Worm (Caenorhabditis elegans): ENCODE results near the gene nxf-2.

The nxf-2 gene

ce11 chrV:14422317-14422716, 4.7 kb upstream of the nxf-2 start, which contains the start of gene pas-1:
pas-1 (minus strand) TSS chrV:14422618.
- no peak for TF ChIP-seq pes-1 (GFP tag; IDR thresholded peaks at IDR 0.05)
- TF ChIP-seq scrt-1 (GFP tag; IDR thresholded peaks at IDR 0.05): 0 out of 2 replicates have a peak, but pooled peaks have one; percentile 11
- no peak for TF ChIP-seq F13C5.2 (tag; optimal IDR thresholded peaks at IDR 0.05)
- TF ChIP-seq sea-1 (GFP tag; conservative IDR thresholded peaks at IDR 0.05): no peak
- TF ChIP-seq hmbx-1 (tag; optimal IDR thresholded peaks at IDR 0.05): no peak
- no peak for TF ChIP-seq tbx-37 (GFP tag; conservative IDR thresholded peaks at IDR 0.05)
- no peak for TF ChIP-seq ceh-36 (tag; optimal IDR thresholded peaks at IDR 0.05)

ce11 chrV:14421325-14421724, 3.7 kb upstream of the nxf-2 start, which contains the start of gene dhs-22:
dhs-22 (minus strand) TSS chrV:14421440.
- no peak for TF ChIP-seq ets-7 (tag; optimal IDR thresholded peaks at IDR 0.05)
- TF ChIP-seq flt-1 (GFP tag; IDR thresholded peaks at IDR 0.05): no peak
- TF ChIP-seq tra-4 (tag; optimal IDR thresholded peaks at IDR 0.05): no peak
- TF ChIP-seq ceh-36 (tag; optimal IDR thresholded peaks at IDR 0.05): no peak
- TF ChIP-seq hmg-4 (GFP tag; optimal IDR thresholded peaks at IDR 0.05): no peak
- TF ChIP-seq B0310.2 (tag; optimal IDR thresholded peaks at IDR 0.05): no peak
- TF ChIP-seq tbx-37 (GFP tag; conservative IDR thresholded peaks at IDR 0.05): no peak
- no peak for TF ChIP-seq scrt-1 (GFP tag; IDR thresholded peaks at IDR 0.05)
- TF ChIP-seq hnd-1 (tag; optimal IDR thresholded peaks at IDR 0.05): no peak
- TF ChIP-seq hmbx-1 (tag; optimal IDR thresholded peaks at IDR 0.05): no peak
- no peak for TF ChIP-seq sea-1 (GFP tag; conservative IDR thresholded peaks at IDR 0.05)

- TF ChIP-seq ceh-36 (tag; optimal IDR thresholded peaks at IDR 0.05) (no peak), tra-4 (tag; optimal IDR thresholded peaks at IDR 0.05) (no peak), ama-1 (optimal IDR thresholded peaks at IDR 0.05) (no peak), sea-1 (GFP tag; conservative IDR thresholded peaks at IDR 0.05) (no peak), B0310.2 (tag; optimal IDR thresholded peaks at IDR 0.05) (no peak), pes-1 (GFP tag; IDR thresholded peaks at IDR 0.05) (no peak), F13C5.2 (tag; optimal IDR thresholded peaks at IDR 0.05) (no peak), ceh-13 (GFP tag; optimal IDR thresholded peaks at IDR 0.05) (no peak), hmg-4 (GFP tag; optimal IDR thresholded peaks at IDR 0.05) (no peak), ets-7 (tag; optimal IDR thresholded peaks at IDR 0.05) (no peak), tbx-11 (GFP tag; IDR thresholded peaks at IDR 0.05) (no peak), tbx-37 (GFP tag; conservative IDR thresholded peaks at IDR 0.05) (no peak), hnd-1 (tag; optimal IDR thresholded peaks at IDR 0.05) (no peak)
Observed at ce11 chrV:14419855-14420254, 2.2 kb upstream of the nxf-2 start.

ce11 chrV:14414964-14415564, 2.6 kb downstream of the nxf-2 start, which contains the start of the genes nxf-1 and C15H11.11:
nxf-1 (minus strand) TSS chrV:14415014.
C15H11.11 (plus strand) TSS chrV:14415499.
- TF ChIP-seq F13C5.2 (tag; optimal IDR thresholded peaks at IDR 0.05) (peak; percentile 52), pes-1 (GFP tag; IDR thresholded peaks at IDR 0.05) (no peak), tbx-11 (GFP tag; IDR thresholded peaks at IDR 0.05) (no peak), scrt-1 (GFP tag; IDR thresholded peaks at IDR 0.05) (no peak), hnd-1 (tag; optimal IDR thresholded peaks at IDR 0.05) (no peak)

- no peak for TF ChIP-seq flt-1 (GFP tag; IDR thresholded peaks at IDR 0.05)
- TF ChIP-seq ceh-36 (tag; optimal IDR thresholded peaks at IDR 0.05): no peak
- no peak for TF ChIP-seq ama-1 (optimal IDR thresholded peaks at IDR 0.05)
- no peak for TF ChIP-seq F13C5.2 (tag; optimal IDR thresholded peaks at IDR 0.05)
Observed at ce11 chrV:14414032-14414431, 3.6 kb downstream of the nxf-2 start.

ce11 chrV:14411989-14412388, 5.6 kb downstream of the nxf-2 start:
- TF ChIP-seq B0310.2 (tag; optimal IDR thresholded peaks at IDR 0.05) (no peak), sea-1 (GFP tag; conservative IDR thresholded peaks at IDR 0.05) (no peak), scrt-1 (GFP tag; IDR thresholded peaks at IDR 0.05) (no peak), pes-1 (GFP tag; IDR thresholded peaks at IDR 0.05) (no peak), ceh-36 (tag; optimal IDR thresholded peaks at IDR 0.05) (no peak)

ce11 chrV:14409905-14410304, 7.7 kb downstream of the nxf-2 start:
- TF ChIP-seq flt-1 (GFP tag; IDR thresholded peaks at IDR 0.05) (no peak), ceh-13 (GFP tag; optimal IDR thresholded peaks at IDR 0.05) (no peak), hnd-1 (tag; optimal IDR thresholded peaks at IDR 0.05) (no peak), hmg-4 (GFP tag; optimal IDR thresholded peaks at IDR 0.05) (no peak), tbx-37 (GFP tag; conservative IDR thresholded peaks at IDR 0.05) (no peak), sea-1 (GFP tag; conservative IDR thresholded peaks at IDR 0.05) (no peak), pes-1 (GFP tag; IDR thresholded peaks at IDR 0.05) (no peak), F13C5.2 (tag; optimal IDR thresholded peaks at IDR 0.05) (no peak), ceh-36 (tag; optimal IDR thresholded peaks at IDR 0.05) (no peak), aly-1 (tag; optimal IDR thresholded peaks at IDR 0.05) (no peak), tra-4 (tag; optimal IDR thresholded peaks at IDR 0.05) (no peak), B0310.2 (tag; optimal IDR thresholded peaks at IDR 0.05) (no peak), ama-1 (optimal IDR thresholded peaks at IDR 0.05) (no peak), hmbx-1 (tag; optimal IDR thresholded peaks at IDR 0.05) (no peak), tbx-11 (GFP tag; IDR thresholded peaks at IDR 0.05) (no peak), scrt-1 (GFP tag; IDR thresholded peaks at IDR 0.05) (no peak), ets-7 (tag; optimal IDR thresholded peaks at IDR 0.05) (no peak)

- TF ChIP-seq ets-7 (tag; optimal IDR thresholded peaks at IDR 0.05) (no peak), F13C5.2 (tag; optimal IDR thresholded peaks at IDR 0.05) (no peak), tra-4 (tag; optimal IDR thresholded peaks at IDR 0.05) (no peak), ceh-36 (tag; optimal IDR thresholded peaks at IDR 0.05) (no peak), aly-1 (tag; optimal IDR thresholded peaks at IDR 0.05) (no peak)
Observed at ce11 chrV:14408774-14409173, 8.9 kb downstream of the nxf-2 start, which contains the start of gene gnrr-2. gnrr-2 (plus strand) TSS chrV:14409074.
